Worm (Caenorhabditis elegans) whole organism, L3 larva: ENCODE results near the gene gnrr-2.

Experiments
- R02D3.7 ChIP-seq: fragments of 150-350 bp; optimal IDR thresholded peaks from 2 replicates; lab custom pipeline; 2014; ENCODE audit warnings: missing biosample characterization, missing genetic modification characterization
- aly-2 ChIP-seq: fragments of 150-350 bp; optimal IDR thresholded peaks from 2 replicates; lab custom pipeline; 2014; ENCODE audit warnings: missing biosample characterization, missing genetic modification characterization
- ama-1 ChIP-seq: fragments of 150-350 bp; optimal IDR thresholded peaks from 2 replicates; lab custom pipeline; 2018
- ceh-16 ChIP-seq: sonication (generic microtip); optimal IDR thresholded peaks from 2 replicates; lab custom pipeline; 2017; ENCODE audit warnings: missing biosample characterization, missing genetic modification characterization
- ceh-82 ChIP-seq: fragments of 150-350 bp; optimal IDR thresholded peaks from 2 replicates; lab custom pipeline; 2014; ENCODE audit warnings: missing biosample characterization, missing genetic modification characterization
- ceh-9 ChIP-seq: sonication (generic microtip); optimal IDR thresholded peaks from 2 replicates; lab custom pipeline; 2018; ENCODE audit warnings: missing biosample characterization, missing genetic modification characterization
- daf-12 ChIP-seq: fragments of 150-350 bp; optimal IDR thresholded peaks from 2 replicates; lab custom pipeline; 2014; ENCODE audit warnings: missing biosample characterization, missing genetic modification reagents, missing genetic modification characterization
- egl-27 ChIP-seq: sonication (generic microtip); optimal IDR thresholded peaks from 4 replicates; lab custom pipeline; 2017; ENCODE audit warnings: missing biosample characterization, missing genetic modification reagents, missing genetic modification characterization
- egl-5 ChIP-seq: fragments of 150-350 bp; optimal IDR thresholded peaks from 2 replicates; lab custom pipeline; 2017; ENCODE audit warnings: missing biosample characterization, missing genetic modification reagents, missing genetic modification characterization, inconsistent platforms
- elt-1 ChIP-seq: fragments of 150-350 bp; optimal IDR thresholded peaks from 2 replicates; lab custom pipeline; 2014; ENCODE audit warnings: missing biosample characterization, missing genetic modification characterization
- elt-2 ChIP-seq: sonication (generic microtip); optimal IDR thresholded peaks from 2 replicates; lab custom pipeline; 2016; ENCODE audit warnings: missing genetic modification reagents, mild to moderate bottlenecking, missing genetic modification characterization, missing compliant biosample characterization
- elt-3 ChIP-seq, 3 experiments: fragments of 150-350 bp in 1 of 3; sonication (generic microtip) in 2 of 3; optimal IDR thresholded peaks; 2 replicates in 2 of 3; 4 replicates in 1 of 3; lab custom pipeline; 2014 to 2017; ENCODE audit warnings: missing biosample characterization in 3 of 3, missing genetic modification characterization in 3 of 3
- fkh-2 ChIP-seq: fragments of 150-350 bp; optimal IDR thresholded peaks from 2 replicates; lab custom pipeline; 2014; ENCODE audit warnings: missing biosample characterization, missing genetic modification reagents, missing genetic modification characterization
- hmg-11 ChIP-seq: sonication (generic microtip); optimal IDR thresholded peaks from 2 replicates; lab custom pipeline; 2016; ENCODE audit warnings: missing genetic modification characterization, missing compliant biosample characterization
- jun-1 ChIP-seq: fragments of 150-350 bp; optimal IDR thresholded peaks from 2 replicates; lab custom pipeline; 2014; ENCODE audit warnings: missing biosample characterization, missing genetic modification reagents, missing genetic modification characterization
- lin-15B ChIP-seq: fragments of 150-350 bp; optimal IDR thresholded peaks from 2 replicates; lab custom pipeline; 2014; ENCODE audit warnings: missing biosample characterization, missing genetic modification characterization
- lin-39 ChIP-seq: fragments of 150-350 bp; optimal IDR thresholded peaks from 2 replicates; lab custom pipeline; 2018; ENCODE audit warnings: missing biosample characterization, missing genetic modification reagents, missing genetic modification characterization
- mdl-1 ChIP-seq: fragments of 150-350 bp; optimal IDR thresholded peaks from 2 replicates; lab custom pipeline; 2014; ENCODE audit warnings: missing biosample characterization, missing genetic modification characterization
- mml-1 ChIP-seq: fragments of 150-350 bp; sonication (generic microtip); optimal IDR thresholded peaks from 3 replicates; lab custom pipeline; 2014; ENCODE audit warnings: missing biosample characterization, missing genetic modification characterization
- nfya-1 ChIP-seq: sonication (generic microtip); optimal IDR thresholded peaks from 2 replicates; lab custom pipeline; 2017; ENCODE audit warnings: missing genetic modification characterization, mild to moderate bottlenecking, missing compliant biosample characterization, antibody characterized with exemption, moderate library complexity; ENCODE audit not compliant: insufficient read depth
- nhr-11 ChIP-seq: fragments of 150-350 bp; optimal IDR thresholded peaks from 2 replicates; lab custom pipeline; 2014; ENCODE audit warnings: missing biosample characterization, missing genetic modification characterization
- nhr-237 ChIP-seq: fragments of 150-350 bp; optimal IDR thresholded peaks from 2 replicates; lab custom pipeline; 2014; ENCODE audit warnings: missing biosample characterization, missing genetic modification characterization
- nhr-25 ChIP-seq: sonication (generic microtip); optimal IDR thresholded peaks from 2 replicates; lab custom pipeline; 2017; ENCODE audit warnings: missing biosample characterization, missing genetic modification characterization
- nhr-43 ChIP-seq: sonication (generic microtip); optimal IDR thresholded peaks from 2 replicates; lab custom pipeline; 2016; ENCODE audit warnings: mild to moderate bottlenecking, missing genetic modification characterization, missing compliant biosample characterization; ENCODE audit not compliant: poor library complexity, severe bottlenecking
- nhr-67 ChIP-seq: fragments of 150-350 bp; optimal IDR thresholded peaks from 2 replicates; lab custom pipeline; 2014; ENCODE audit warnings: missing biosample characterization, missing genetic modification characterization
- nhr-76 ChIP-seq: fragments of 150-350 bp; sonication (generic microtip); optimal IDR thresholded peaks from 5 replicates; lab custom pipeline; 2014; ENCODE audit warnings: missing biosample characterization, missing genetic modification characterization
- pha-4 ChIP-seq: fragments of 150-350 bp; optimal IDR thresholded peaks from 2 replicates; lab custom pipeline; 2014; ENCODE audit warnings: missing biosample characterization, missing genetic modification reagents, missing genetic modification characterization
- pqm-1 ChIP-seq: fragments of 150-350 bp; optimal IDR thresholded peaks from 2 replicates; lab custom pipeline; 2017; ENCODE audit warnings: missing biosample characterization, missing genetic modification characterization, inconsistent platforms
- sea-2 ChIP-seq: fragments of 150-350 bp; sonication (generic microtip); optimal IDR thresholded peaks from 4 replicates; lab custom pipeline; 2014; ENCODE audit warnings: missing biosample characterization, missing genetic modification reagents, missing genetic modification characterization
- skn-1 ChIP-seq: fragments of 150-350 bp; optimal IDR thresholded peaks from 2 replicates; lab custom pipeline; 2014; ENCODE audit warnings: missing biosample characterization, missing genetic modification characterization
- snpc-4 ChIP-seq: fragments of 150-350 bp; optimal IDR thresholded peaks from 2 replicates; lab custom pipeline; 2014; ENCODE audit warnings: missing biosample characterization, missing genetic modification characterization
- tbx-2 ChIP-seq: sonication (generic microtip); optimal IDR thresholded peaks from 2 replicates; lab custom pipeline; 2016; ENCODE audit warnings: mild to moderate bottlenecking, missing genetic modification characterization, missing compliant biosample characterization
- unc-39 ChIP-seq: sonication (generic microtip); optimal IDR thresholded peaks from 4 replicates; lab custom pipeline; 2017; ENCODE audit warnings: missing biosample characterization, missing genetic modification characterization
- zag-1 ChIP-seq: fragments of 150-350 bp; optimal IDR thresholded peaks from 2 replicates; lab custom pipeline; 2014; ENCODE audit warnings: missing biosample characterization, missing genetic modification characterization

gnrr-2 gene

DNA sequence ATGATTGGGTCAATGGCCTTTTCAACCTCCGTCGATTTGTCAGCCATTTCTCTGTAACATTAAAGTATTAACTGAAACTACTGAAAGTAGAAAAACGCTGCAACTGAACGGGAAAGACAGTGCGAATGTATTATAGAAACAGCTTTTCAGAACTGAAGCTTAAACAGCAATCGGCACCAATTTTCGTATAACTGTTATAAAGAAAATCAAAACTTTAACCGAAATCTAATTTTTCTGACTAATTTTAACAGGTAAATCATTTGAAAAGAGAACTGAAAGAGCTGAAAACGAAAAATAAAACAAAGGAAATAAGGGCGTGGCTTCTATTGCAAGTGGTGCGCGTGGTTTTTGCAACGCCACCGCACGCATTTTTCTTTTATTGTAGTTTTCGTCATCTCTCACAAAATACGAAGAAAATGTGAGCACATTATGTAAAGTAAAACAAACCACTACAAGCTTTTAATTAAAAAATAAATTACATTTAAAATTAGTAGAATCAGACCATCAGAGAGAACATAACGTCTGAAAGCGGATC, 16.2 kb downstream of the gnrr-2 start, which contains the start of gene rrsr-1:
rrsr-1 (minus strand) TSS at position 51 of the 535 bp plus-strand sequence.
- TF ChIP-seq lin-15B (tag; lab: Kevin White, UChicago) (peak; percentile 5), snpc-4 (tag; lab: Kevin White, UChicago) (peak; percentile 54), egl-5 (tag; lab: Kevin White, UChicago) (peak; percentile 46), aly-2 (tag; lab: Kevin White, UChicago) (no peak), nhr-76 (tag; lab: Kevin White, UChicago) (no peak), nhr-43 (tag; lab: Kevin White, UChicago) (peak; percentile 53), skn-1 (tag; lab: Kevin White, UChicago) (no peak)

ce11 chrV:14426013-14426412, 17.1 kb downstream of the gnrr-2 start:
- TF ChIP-seq elt-2 (no peak), zag-1 (tag; lab: Kevin White, UChicago) (no peak), R02D3.7 (tag; lab: Kevin White, UChicago) (no peak), pqm-1 (tag; lab: Kevin White, UChicago) (no peak), nhr-11 (tag; lab: Kevin White, UChicago) (no peak), egl-27 (tag; lab: Kevin White, UChicago) (no peak)

ce11 chrV:14427069-14427825, 18.4 kb downstream of the gnrr-2 start:
- TF ChIP-seq hmg-11 (tag; lab: Kevin White, UChicago) = no peak
- TF ChIP-seq pha-4 (tag; lab: Kevin White, UChicago) = no peak
- TF ChIP-seq elt-1 (tag; lab: Kevin White, UChicago) = no peak
- no peak for TF ChIP-seq lin-39 (tag; lab: Kevin White, UChicago)
- TF ChIP-seq nhr-25 (tag; lab: Kevin White, UChicago) = no peak
- TF ChIP-seq egl-27 (tag; lab: Kevin White, UChicago) = no peak
- TF ChIP-seq ama-1 (lab: Kevin White, UChicago) = no peak
- no peak for TF ChIP-seq lin-15B (tag; lab: Kevin White, UChicago)
- TF ChIP-seq elt-3 (tag; optimal IDR thresholded peaks at IDR 0.05; lab: Kevin White, UChicago) = no peak
- no peak for TF ChIP-seq tbx-2 (tag; lab: Kevin White, UChicago)
- TF ChIP-seq aly-2 (tag; lab: Kevin White, UChicago) = no peak
- no peak for TF ChIP-seq jun-1 (tag; lab: Kevin White, UChicago)
- no peak for TF ChIP-seq nhr-67
- TF ChIP-seq nhr-43 (tag; lab: Kevin White, UChicago) = no peak
- TF ChIP-seq sea-2 (GFP tag; lab: Kevin White, UChicago) = no peak
- TF ChIP-seq fkh-2 (tag; lab: Kevin White, UChicago) = no peak

DNA sequence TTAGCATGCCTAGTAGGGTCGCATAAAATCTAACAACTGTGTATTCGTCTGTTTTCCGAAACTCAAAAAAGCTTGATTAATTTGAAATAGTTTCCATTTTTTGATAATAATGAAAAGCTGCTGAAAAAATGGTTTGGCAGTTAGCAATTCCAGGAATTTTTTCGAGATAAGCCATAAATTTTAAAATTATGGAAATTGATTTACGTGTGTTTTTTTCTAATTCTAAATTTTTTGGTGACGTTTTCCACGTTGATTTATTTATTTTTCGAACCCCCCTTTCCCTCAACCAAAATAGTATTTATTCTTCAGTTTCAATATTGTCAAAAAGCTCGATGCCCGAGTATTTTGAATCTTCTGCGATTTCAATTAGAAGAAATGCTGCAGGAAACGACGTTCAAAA, 20.0 kb downstream of the gnrr-2 start, which contains the start of gene F23B12.1:
F23B12.1 (plus strand) TSS at position 301 of the 400 bp plus-strand sequence.
- TF ChIP-seq aly-2 (tag; lab: Kevin White, UChicago) = no peak
- TF ChIP-seq nfya-1 = no peak
- TF ChIP-seq mdl-1 (tag; lab: Kevin White, UChicago) = no peak
- no peak for TF ChIP-seq elt-1 (tag; lab: Kevin White, UChicago)
- TF ChIP-seq nhr-237 = no peak
- TF ChIP-seq egl-27 (tag; lab: Kevin White, UChicago) = no peak
- no peak for TF ChIP-seq ceh-16 (tag; lab: Kevin White, UChicago)
- TF ChIP-seq unc-39 (tag; lab: Kevin White, UChicago) = no peak
- no peak for TF ChIP-seq ceh-82 (tag; lab: Kevin White, UChicago)
- no peak for TF ChIP-seq lin-15B (tag; lab: Kevin White, UChicago)
- TF ChIP-seq daf-12 = no peak
- no peak for TF ChIP-seq ceh-9 (tag; lab: Kevin White, UChicago)
- no peak for TF ChIP-seq mml-1 (tag; lab: Kevin White, UChicago)
